Fruit fly (Drosophila melanogaster): ENCODE results near the gene Rhau.

The Rhau gene

dm6 chr2L:20792521-20792920 is 34.7 kb upstream of the Rhau start:
- no peak for TF ChIP-seq dan (GFP tag; IDR thresholded peaks at IDR 0.05)
- no peak for TF ChIP-seq fd102C (GFP tag; optimal IDR thresholded peaks at IDR 0.05)
- TF ChIP-seq caup (GFP tag; optimal IDR thresholded peaks at IDR 0.05; ENCODE audit: severe bottlenecking): no peak
- TF ChIP-seq CG10565 (GFP tag; optimal IDR thresholded peaks at IDR 0.05): no peak
- no peak for TF ChIP-seq CG4730 (GFP tag; IDR thresholded peaks at IDR 0.05)
- TF ChIP-seq sr (GFP tag; IDR thresholded peaks at IDR 0.05): peak; percentile 61; the same call in 1 of the 3 replicates

- TF ChIP-seq sens (GFP tag) (peak; percentile 28), yki (optimal IDR thresholded peaks at IDR 0.05) (no peak), Hmx (GFP tag; optimal IDR thresholded peaks at IDR 0.05) (no peak), Bdp1 (GFP tag; optimal IDR thresholded peaks at IDR 0.05) (no peak), HLH54F (GFP tag; optimal IDR thresholded peaks at IDR 0.05) (no peak)
Observed at dm6 chr2L:20788050-20788449, 30.3 kb upstream of the Rhau start.

dm6 chr2L:20787271-20787791 is 29.5 kb upstream of the Rhau start, which contains the start of gene Pomp:
Gene Pomp (plus strand): TSS chr2L:20787656.
- TF ChIP-seq zfh2 (GFP tag; optimal IDR thresholded peaks at IDR 0.05) (peak; percentile 63), YL-1 (GFP tag; optimal IDR thresholded peaks at IDR 0.05) (peak; percentile 26), fd96Cb (tag; optimal IDR thresholded peaks at IDR 0.05) (peak; percentile 88), amos (GFP tag; IDR thresholded peaks at IDR 0.05; ENCODE audit: partially characterized antibody) (peak; percentile 62; the same call in 1 of the 2 replicates), Sry-δ (GFP tag; optimal IDR thresholded peaks at IDR 0.05) (peak; percentile 93), Mes4 (GFP tag; optimal IDR thresholded peaks at IDR 0.05) (peak; percentile 29), Lhr (GFP tag; optimal IDR thresholded peaks at IDR 0.05) (peak; percentile 96), CG12391 (tag; optimal IDR thresholded peaks at IDR 0.05) (peak; percentile 88), CG33213 (GFP tag; optimal IDR thresholded peaks at IDR 0.05) (peak; percentile 80), CG6813 (GFP tag; optimal IDR thresholded peaks at IDR 0.05) (peak; percentile 80), Blimp-1 (GFP tag; optimal IDR thresholded peaks at IDR 0.05) (peak; percentile 84), CG34224 (GFP tag; IDR thresholded peaks at IDR 0.05; ENCODE audit: partially characterized antibody) (peak; percentile 72), CG16813 (GFP tag; IDR thresholded peaks at IDR 0.05; ENCODE audit: partially characterized antibody) (peak; percentile 66), fd3F (GFP tag; optimal IDR thresholded peaks at IDR 0.05) (peak; percentile 67), CG4854 (GFP tag; optimal IDR thresholded peaks at IDR 0.05) (peak; percentile 45), Fer1 (GFP tag; optimal IDR thresholded peaks at IDR 0.05) (peak; percentile 86), CG18011 (GFP tag; optimal IDR thresholded peaks at IDR 0.05) (peak; percentile 61), croc (GFP tag; conservative IDR thresholded peaks at IDR 0.05) (peak; percentile 59; the same call in 2 of the 3 replicates), jing (GFP tag; optimal IDR thresholded peaks at IDR 0.05) (no peak), Oli (tag; optimal IDR thresholded peaks at IDR 0.05) (peak; percentile 83), wor (GFP tag; IDR thresholded peaks at IDR 0.05) (peak; percentile 60), ham (GFP tag; IDR thresholded peaks at IDR 0.05) (no peak), odd (GFP tag; optimal IDR thresholded peaks at IDR 0.05) (peak; percentile 3), H2.0 (GFP tag; IDR thresholded peaks at IDR 0.05) (peak; percentile 80), br (optimal IDR thresholded peaks at IDR 0.05) (no peak), CG6654 (GFP tag; optimal IDR thresholded peaks at IDR 0.05) (peak; percentile 57), CG13424 (tag; optimal IDR thresholded peaks at IDR 0.05) (peak; percentile 71), CG14050 (GFP tag; IDR thresholded peaks at IDR 0.05) (peak; percentile 84), CG30403 (GFP tag; optimal IDR thresholded peaks at IDR 0.05) (peak; percentile 86), dan (GFP tag; IDR thresholded peaks at IDR 0.05) (no peak), CG1832 (GFP tag; optimal IDR thresholded peaks at IDR 0.05) (no peak), slp2 (GFP tag; optimal IDR thresholded peaks at IDR 0.05) (peak; percentile 12), fd64A (GFP tag; optimal IDR thresholded peaks at IDR 0.05) (peak; percentile 48), CG12769 (tag; optimal IDR thresholded peaks at IDR 0.05) (peak; percentile 90), tx (GFP tag; optimal IDR thresholded peaks at IDR 0.05) (peak; percentile 44), PHDP (tag; optimal IDR thresholded peaks at IDR 0.05) (peak; percentile 88), CG13123 (GFP tag; optimal IDR thresholded peaks at IDR 0.05) (peak; percentile 70), ssp (GFP tag; IDR thresholded peaks at IDR 0.05) (peak; percentile 77)

All from whole organism, embryonic.